Worm (Caenorhabditis elegans): ENCODE measurements around the gene bath-13.

bath-13 gene

DNA sequence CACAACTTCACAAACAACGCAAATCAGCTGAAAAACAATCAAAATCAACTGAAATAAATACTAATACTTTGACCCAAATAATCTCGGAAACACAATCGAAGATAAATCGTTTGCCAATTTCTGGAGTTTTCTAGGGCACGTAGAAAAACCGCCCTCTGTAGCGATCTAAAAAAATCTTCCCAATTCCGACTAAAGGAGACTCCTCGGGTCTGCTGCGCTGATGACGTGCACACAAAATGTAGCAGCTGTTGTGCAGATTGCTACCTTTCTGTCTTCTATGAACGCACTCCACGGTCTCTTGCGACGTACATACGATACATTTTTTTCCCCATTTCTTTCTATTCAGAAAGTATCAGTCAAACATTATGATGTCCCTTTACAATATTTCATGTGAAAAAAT, 33.5 kb downstream of the bath-13 start, which contains the start of gene F53G2.1:
TSS of gene F53G2.1 (plus strand) at position 301 of the 400 bp plus-strand sequence.
- TF ChIP-seq hlh-1 (tag; optimal IDR thresholded peaks at IDR 0.05) = peak; percentile 64
- no peak for TF ChIP-seq sem-2 (GFP tag; optimal IDR thresholded peaks at IDR 0.05)

DNA sequence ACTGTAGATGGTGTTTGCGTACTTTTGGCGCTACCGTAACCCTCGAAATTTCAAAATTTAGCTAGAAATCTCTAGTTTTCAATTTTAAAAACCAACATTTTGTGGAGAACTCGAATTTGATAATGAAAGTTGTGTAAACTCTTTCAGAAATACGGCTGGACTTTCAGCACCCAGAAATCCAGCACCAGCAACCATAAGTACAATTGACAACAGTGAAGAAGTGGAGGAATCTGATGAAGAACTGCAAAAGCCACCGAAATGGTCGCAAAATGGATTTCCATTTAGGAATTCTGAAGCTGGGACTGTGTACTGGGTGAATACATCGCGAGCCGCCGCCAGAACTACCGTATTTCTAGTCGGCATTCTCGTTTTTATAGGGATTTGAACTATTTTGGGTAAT, 38.4 kb downstream of the bath-13 start, which contains the start of gene F53G2.13:
TSS of gene F53G2.13 (plus strand) at position 301 of the 400 bp plus-strand sequence.
- TF ChIP-seq unc-39 (tag; optimal IDR thresholded peaks at IDR 0.05) (no peak), ces-1 (GFP tag; optimal IDR thresholded peaks at IDR 0.05) (no peak), nhr-28 (tag; optimal IDR thresholded peaks at IDR 0.05) (no peak), ceh-39 (tag; optimal IDR thresholded peaks at IDR 0.05) (no peak), flh-1 (GFP tag; optimal IDR thresholded peaks at IDR 0.05) (no peak), pha-4 (tag; optimal IDR thresholded peaks at IDR 0.05) (no peak), hlh-1 (tag; optimal IDR thresholded peaks at IDR 0.05) (no peak), bed-3 (GFP tag; optimal IDR thresholded peaks at IDR 0.05) (no peak), sem-2 (GFP tag; optimal IDR thresholded peaks at IDR 0.05) (no peak), nhr-12 (tag; optimal IDR thresholded peaks at IDR 0.05) (no peak), mep-1 (tag; optimal IDR thresholded peaks at IDR 0.05) (no peak), ztf-11 (tag; optimal IDR thresholded peaks at IDR 0.05) (no peak), tbx-8 (GFP tag; optimal IDR thresholded peaks at IDR 0.05) (no peak), lin-32 (GFP tag; optimal IDR thresholded peaks at IDR 0.05) (no peak)

ce11 chrII:2481621-2482020, 40.2 kb downstream of the bath-13 start, which contains the start of gene F53G2.2:
Gene F53G2.2 (plus strand): TSS chrII:2481921.
- TF ChIP-seq nhr-76 (tag; optimal IDR thresholded peaks at IDR 0.05) (no peak), nhr-237 (tag; optimal IDR thresholded peaks at IDR 0.05) (no peak)

DNA sequence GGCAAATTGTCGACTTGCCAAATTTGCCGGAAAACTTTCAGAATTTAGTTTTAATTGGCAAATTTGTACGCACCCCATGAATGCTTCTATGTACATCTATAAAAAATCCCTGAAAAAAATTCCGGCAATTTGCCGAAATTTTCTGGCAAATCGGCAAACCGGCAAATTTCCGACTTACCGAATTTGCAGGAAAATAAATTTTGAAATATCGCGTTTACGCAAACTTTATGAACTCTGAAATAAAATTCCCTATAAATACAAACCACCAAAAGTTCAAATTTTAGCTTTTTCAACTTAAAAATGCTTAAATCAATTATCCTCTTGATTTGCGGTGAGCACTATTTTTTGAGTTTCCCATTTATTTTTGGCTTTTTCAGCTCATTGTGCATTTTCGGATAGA, 41.8 kb downstream of the bath-13 start, which contains the start of gene F53G2.3:
TSS of gene F53G2.3 (plus strand) at position 301 of the 400 bp plus-strand sequence.
- TF ChIP-seq ces-1 (GFP tag; optimal IDR thresholded peaks at IDR 0.05) (no peak), unc-62 (GFP tag; optimal IDR thresholded peaks at IDR 0.05) (no peak)

ce11 chrII:2479047-2479446, 42.8 kb downstream of the bath-13 start, which contains the start of gene F53G2.12:
Gene F53G2.12 (minus strand): TSS chrII:2479090.
- TF ChIP-seq elt-1 (tag; optimal IDR thresholded peaks at IDR 0.05; ENCODE audit: borderline replicate concordance, insufficient read depth) = no peak
- peak; percentile 38 for TF ChIP-seq ces-1 (GFP tag; optimal IDR thresholded peaks at IDR 0.05)

DNA sequence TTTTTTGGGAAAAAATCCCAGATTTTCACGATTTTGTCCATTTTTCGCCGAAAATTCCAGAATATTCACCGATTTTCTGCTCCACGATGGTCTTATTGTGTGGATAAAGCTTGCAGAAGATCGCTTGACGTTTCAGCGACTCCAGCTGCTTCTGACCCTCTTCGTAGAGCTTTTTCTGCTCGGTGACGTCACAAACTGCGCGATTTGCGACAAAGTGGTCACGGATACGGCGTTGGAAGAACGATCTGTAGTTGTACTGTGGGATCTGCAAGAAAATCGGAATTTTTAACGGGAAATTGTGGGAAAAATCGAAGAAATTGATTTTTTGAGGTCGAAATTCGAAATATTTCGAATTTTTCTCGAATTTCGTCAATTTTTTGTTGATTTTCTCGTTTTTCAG, 43.3 kb downstream of the bath-13 start, which contains the start of gene mnat-1:
TSS of gene mnat-1 (minus strand) at position 101 of the 400 bp plus-strand sequence.
- no peak for TF ChIP-seq lin-13 (tag; optimal IDR thresholded peaks at IDR 0.05)
- TF ChIP-seq sptf-1 (tag; optimal IDR thresholded peaks at IDR 0.05) = no peak
- TF ChIP-seq hlh-1 (tag; optimal IDR thresholded peaks at IDR 0.05) = no peak
- no peak for TF ChIP-seq lsy-2 (tag; optimal IDR thresholded peaks at IDR 0.05)
- no peak for TF ChIP-seq flh-1 (GFP tag; optimal IDR thresholded peaks at IDR 0.05)
- TF ChIP-seq elt-3 (tag; optimal IDR thresholded peaks at IDR 0.05) = no peak
- no peak for TF ChIP-seq ces-1 (GFP tag; optimal IDR thresholded peaks at IDR 0.05)
- no peak for TF ChIP-seq drap-1 (GFP tag; optimal IDR thresholded peaks at IDR 0.05)
- TF ChIP-seq elt-1 (tag; optimal IDR thresholded peaks at IDR 0.05; ENCODE audit: borderline replicate concordance, insufficient read depth) = no peak
- TF ChIP-seq ztf-11 (tag; optimal IDR thresholded peaks at IDR 0.05) = no peak
- TF ChIP-seq nhr-76 (tag; optimal IDR thresholded peaks at IDR 0.05) = no peak
- TF ChIP-seq unc-62 (GFP tag; optimal IDR thresholded peaks at IDR 0.05) = no peak
- no peak for TF ChIP-seq sem-2 (GFP tag; optimal IDR thresholded peaks at IDR 0.05)
- no peak for TF ChIP-seq M03D4.4 (tag; optimal IDR thresholded peaks at IDR 0.05)
- TF ChIP-seq nhr-237 (tag; optimal IDR thresholded peaks at IDR 0.05) = no peak
- TF ChIP-seq ceh-83 (GFP tag; optimal IDR thresholded peaks at IDR 0.05) = no peak
- no peak for TF ChIP-seq zip-8 (tag; optimal IDR thresholded peaks at IDR 0.05)
- no peak for TF ChIP-seq lin-32 (GFP tag; optimal IDR thresholded peaks at IDR 0.05)
- TF ChIP-seq mls-2 (tag; optimal IDR thresholded peaks at IDR 0.05) = no peak

DNA sequence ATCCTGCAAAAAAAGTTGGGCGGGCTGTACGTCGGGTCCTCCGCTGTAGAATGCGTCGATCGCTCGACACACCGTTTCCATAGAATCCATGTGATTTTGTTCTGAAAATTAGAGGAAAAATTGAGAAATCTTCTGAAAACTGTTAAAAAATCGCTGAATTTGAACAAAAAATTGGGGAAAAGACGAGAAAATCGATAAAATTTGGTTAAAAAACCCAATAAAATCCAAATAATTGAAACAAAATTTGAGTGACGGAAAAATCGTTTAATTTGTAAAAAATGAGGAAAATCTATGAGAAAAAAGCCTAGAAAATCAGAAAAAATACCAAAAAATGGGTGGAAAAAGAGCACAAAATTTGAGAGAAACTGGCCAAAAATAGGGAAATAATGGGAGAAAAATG, 48.6 kb downstream of the bath-13 start, which contains the start of gene tsr-1:
TSS of gene tsr-1 (minus strand) at position 101 of the 400 bp plus-strand sequence.
- TF ChIP-seq ceh-39 (tag; optimal IDR thresholded peaks at IDR 0.05) (no peak), lsy-2 (tag; optimal IDR thresholded peaks at IDR 0.05) (no peak), ces-1 (GFP tag; optimal IDR thresholded peaks at IDR 0.05) (no peak), mls-2 (tag; optimal IDR thresholded peaks at IDR 0.05) (no peak), elt-1 (tag; optimal IDR thresholded peaks at IDR 0.05; ENCODE audit: borderline replicate concordance, insufficient read depth) (no peak), ztf-11 (tag; optimal IDR thresholded peaks at IDR 0.05) (no peak), sptf-1 (tag; optimal IDR thresholded peaks at IDR 0.05) (no peak), mab-5 (tag; optimal IDR thresholded peaks at IDR 0.05) (no peak), nhr-2 (tag; optimal IDR thresholded peaks at IDR 0.05) (no peak), drap-1 (GFP tag; optimal IDR thresholded peaks at IDR 0.05) (no peak), elt-3 (tag; optimal IDR thresholded peaks at IDR 0.05) (no peak), snpc-4 (tag; optimal IDR thresholded peaks at IDR 0.05) (no peak), tbx-8 (GFP tag; optimal IDR thresholded peaks at IDR 0.05) (no peak), unc-39 (tag; optimal IDR thresholded peaks at IDR 0.05) (no peak), nhr-12 (tag; optimal IDR thresholded peaks at IDR 0.05) (no peak)
